In the genomic region with DNA sequence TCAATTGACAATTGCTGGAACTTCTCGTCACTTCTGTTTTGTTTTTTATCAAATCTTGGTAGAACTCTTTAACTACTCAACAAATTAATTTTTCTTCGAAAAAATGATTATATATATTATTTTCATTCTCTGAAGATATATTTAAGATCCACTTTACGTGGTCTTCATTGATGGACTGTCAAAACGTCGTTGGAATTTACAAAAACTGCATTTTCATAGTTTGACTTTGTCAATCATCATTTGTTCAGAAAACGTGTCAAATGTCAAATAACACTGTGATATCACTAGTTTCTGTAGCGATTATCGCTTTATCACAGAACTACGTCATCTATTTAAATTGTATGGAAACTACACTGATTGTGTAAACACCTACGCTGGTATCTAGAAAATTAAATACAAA, we compare ENCODE assay signal across 4 worm cellular contexts.
TF ChIP-seq lines count a peak whose summit lies in the region.

No protein-coding gene starts in this region.

TF ChIP-seq in whole organism, L1 larva, 84 proteins besides CTCF, POLR2A, EP300 and RAD21:
- TF ChIP-seq mab-9 (GFP tag; IDR thresholded peaks at IDR 0.05; lab: Robert Waterston, UW) (no peak), nhr-11 (tag; optimal IDR thresholded peaks at IDR 0.05; lab: Kevin White, UChicago) (no peak), jun-1 (tag; optimal IDR thresholded peaks at IDR 0.05; lab: Kevin White, UChicago) (no peak), elt-2 (tag; optimal IDR thresholded peaks at IDR 0.05; lab: Kevin White, UChicago) (peak; percentile 52), rnt-1 (tag; optimal IDR thresholded peaks at IDR 0.05; lab: Kevin White, UChicago) (no peak), pqm-1 (tag; optimal IDR thresholded peaks at IDR 0.05; lab: Kevin White, UChicago) (peak; percentile 1), fkh-10 (GFP tag; optimal IDR thresholded peaks at IDR 0.05; lab: Kevin White, UChicago) (no peak)

TF ChIP-seq in whole organism, L3 larva, 47 proteins besides CTCF, POLR2A, EP300 and RAD21:
- TF ChIP-seq pqm-1 (tag; optimal IDR thresholded peaks at IDR 0.05; lab: Kevin White, UChicago) (peak; percentile 25), elt-2 (tag; optimal IDR thresholded peaks at IDR 0.05; lab: Kevin White, UChicago) (peak; percentile 41), nhr-12 (tag; optimal IDR thresholded peaks at IDR 0.05; lab: Kevin White, UChicago) (no peak), skn-1 (tag; optimal IDR thresholded peaks at IDR 0.05; lab: Kevin White, UChicago) (no peak), ztf-11 (tag; optimal IDR thresholded peaks at IDR 0.05; lab: Kevin White, UChicago) (no peak)

TF ChIP-seq in whole organism, L4 larva, 104 proteins besides CTCF, POLR2A, EP300 and RAD21:
- TF ChIP-seq Y75B8A.6 (GFP tag; IDR thresholded peaks at IDR 0.05; lab: Robert Waterston, UW) (no peak), nhr-6 (tag; optimal IDR thresholded peaks at IDR 0.05; lab: Kevin White, UChicago) (no peak), ceh-82 (tag; optimal IDR thresholded peaks at IDR 0.05; lab: Kevin White, UChicago) (no peak), nhr-48 (tag; optimal IDR thresholded peaks at IDR 0.05; lab: Kevin White, UChicago) (no peak), zip-11 (GFP tag; IDR thresholded peaks at IDR 0.05; lab: Robert Waterston, UW) (no peak), pha-4 (GFP tag; IDR thresholded peaks at IDR 0.05; lab: Robert Waterston, UW) (no peak), pha-4 (tag; optimal IDR thresholded peaks at IDR 0.05; lab: Kevin White, UChicago) (no peak), dve-1 (tag; optimal IDR thresholded peaks at IDR 0.05; lab: Kevin White, UChicago; ENCODE audit: insufficient read depth) (no peak), nhr-77 (tag; optimal IDR thresholded peaks at IDR 0.05; lab: Kevin White, UChicago) (no peak), daf-19 (GFP tag; conservative IDR thresholded peaks at IDR 0.05; lab: Robert Waterston, UW) (no peak), hmg-1.1 (GFP tag; IDR thresholded peaks at IDR 0.05; lab: Robert Waterston, UW) (no peak), nhr-28 (tag; optimal IDR thresholded peaks at IDR 0.05; lab: Kevin White, UChicago) (peak; percentile 42), aha-1 (tag; lab: Kevin White, UChicago) (peak; percentile 91), dmd-6 (GFP tag; IDR thresholded peaks at IDR 0.05; lab: Robert Waterston, UW) (peak; percentile 34; the same call in 1 of the 2 replicates), mdl-1 (tag; optimal IDR thresholded peaks at IDR 0.05; lab: Kevin White, UChicago) (no peak)

TF ChIP-seq in whole organism, late embryonic, 69 proteins besides CTCF, POLR2A, EP300 and RAD21:
- no peak for TF ChIP-seq fkh-6 (tag; optimal IDR thresholded peaks at IDR 0.05; lab: Kevin White, UChicago)
- no peak for TF ChIP-seq ceh-14 (tag; optimal IDR thresholded peaks at IDR 0.05; lab: Kevin White, UChicago)
- peak; percentile 18 for TF ChIP-seq elt-2 (tag; optimal IDR thresholded peaks at IDR 0.05; lab: Kevin White, UChicago)
- no peak for TF ChIP-seq ama-1 (optimal IDR thresholded peaks at IDR 0.05; lab: Kevin White, UChicago)
- no peak for TF ChIP-seq syd-9 (tag; optimal IDR thresholded peaks at IDR 0.05; lab: Kevin White, UChicago)
